Fruit fly (Drosophila melanogaster) whole organism, embryonic: ENCODE data around the gene SmD2.

Source experiments
- Blimp-1 ChIP-seq: fragments of 200-800 bp; sonication (Bioruptor generic); optimal IDR thresholded peaks from 3 replicates; lab custom pipeline; 2018; ENCODE audit warnings: missing biosample characterization, missing genetic modification characterization, mild to moderate bottlenecking, moderate library complexity, missing genetic modification reagents
- CG10147 ChIP-seq: fragments of 200-800 bp; sonication (Bioruptor generic); optimal IDR thresholded peaks from 2 replicates; lab custom pipeline; 2019; ENCODE audit warnings: missing biosample characterization, mild to moderate bottlenecking, missing genetic modification characterization, moderate library complexity
- CG11085 ChIP-seq: fragments of 200-800 bp; sonication (Bioruptor generic); IDR thresholded peaks from 2 replicates; pipeline ENCODE4 v1.3.6; 2022; ENCODE audit warnings: missing biosample characterization, missing genetic modification characterization
- CG11398 ChIP-seq: fragments of 200-800 bp; sonication (Bioruptor generic); optimal IDR thresholded peaks from 2 replicates; lab custom pipeline; 2016; ENCODE audit warnings: missing biosample characterization, missing genetic modification characterization
- CG11456 ChIP-seq: fragments of 200-800 bp; sonication (Bioruptor generic); IDR thresholded peaks from 3 replicates; pipeline ENCODE4 v1.3.6; 2022; ENCODE audit warnings: missing biosample characterization, missing genetic modification characterization
- CG11723 ChIP-seq: fragments of 200-800 bp; sonication (Bioruptor generic); optimal IDR thresholded peaks from 2 replicates; lab custom pipeline; 2017; ENCODE audit warnings: missing biosample characterization, mild to moderate bottlenecking, missing genetic modification characterization
- CG13296 ChIP-seq: fragments of 200-800 bp; sonication (Bioruptor generic); optimal IDR thresholded peaks from 3 replicates; lab custom pipeline; 2018; ENCODE audit warnings: missing biosample characterization, mild to moderate bottlenecking, missing genetic modification characterization
- CG16779 ChIP-seq: fragments of 200-800 bp; sonication (Bioruptor generic); IDR thresholded peaks from 2 replicates; pipeline ENCODE4 v1.3.6; 2022; ENCODE audit warnings: missing biosample characterization, missing genetic modification characterization
- CG16813 ChIP-seq: fragments of 200-800 bp; sonication (Bioruptor generic); IDR thresholded peaks from 3 replicates; pipeline ENCODE4 v1.3.6; 2022; ENCODE audit warnings: missing biosample characterization, missing genetic modification characterization; ENCODE audit not compliant: partially characterized antibody
- CG17186 ChIP-seq: fragments of 200-800 bp; sonication (Bioruptor generic); optimal IDR thresholded peaks from 3 replicates; lab custom pipeline; 2017; ENCODE audit warnings: missing biosample characterization, missing genetic modification reagents, missing genetic modification characterization
- CG17802 ChIP-seq: fragments of 200-800 bp; sonication (Bioruptor generic); optimal IDR thresholded peaks from 2 replicates; lab custom pipeline; 2018; ENCODE audit warnings: missing biosample characterization, mild to moderate bottlenecking, missing genetic modification characterization, moderate library complexity
- CG17829 ChIP-seq: fragments of 200-800 bp; optimal IDR thresholded peaks from 2 replicates; lab custom pipeline; 2019; ENCODE audit warnings: missing biosample characterization, mild to moderate bottlenecking, missing genetic modification characterization, moderate library complexity
- CG1792 ChIP-seq: fragments of 200-800 bp; sonication (Bioruptor generic); optimal IDR thresholded peaks from 2 replicates; lab custom pipeline; 2016; ENCODE audit warnings: missing biosample characterization, missing genetic modification characterization
- CG31224 ChIP-seq: fragments of 200-800 bp; sonication (Bioruptor generic); IDR thresholded peaks from 2 replicates; pipeline ENCODE4 v1.3.6; 2022; ENCODE audit warnings: missing biosample characterization, missing genetic modification characterization
- CG3163 ChIP-seq: fragments of 200-800 bp; sonication (Bioruptor generic); optimal IDR thresholded peaks from 3 replicates; lab custom pipeline; 2016; ENCODE audit warnings: missing biosample characterization, missing genetic modification characterization
- CG32532 ChIP-seq: fragments of 200-800 bp; sonication (Bioruptor generic); IDR thresholded peaks from 2 replicates; pipeline ENCODE4 v1.3.6; 2022; ENCODE audit warnings: missing biosample characterization, missing genetic modification characterization
- CG33557 ChIP-seq: fragments of 200-800 bp; sonication (Bioruptor generic); optimal IDR thresholded peaks from 2 replicates; lab custom pipeline; 2019; ENCODE audit warnings: missing biosample characterization, mild to moderate bottlenecking, missing genetic modification characterization, moderate library complexity
- CG34422 ChIP-seq: fragments of 200-800 bp; sonication (Bioruptor generic); IDR thresholded peaks from 3 replicates; pipeline ENCODE4 v1.3.6; 2022; ENCODE audit warnings: missing biosample characterization, missing genetic modification characterization
- CG4328 ChIP-seq: fragments of 200-800 bp; sonication (Bioruptor generic); optimal IDR thresholded peaks from 3 replicates; lab custom pipeline; 2017; ENCODE audit warnings: missing biosample characterization, missing genetic modification reagents, missing genetic modification characterization
- CG6683 ChIP-seq: fragments of 200-800 bp; sonication (Bioruptor generic); optimal IDR thresholded peaks from 2 replicates; lab custom pipeline; 2017; ENCODE audit warnings: missing biosample characterization, mild to moderate bottlenecking, missing genetic modification characterization, missing genetic modification reagents
- CG9609 ChIP-seq: fragments of 200-800 bp; sonication (Bioruptor generic); optimal IDR thresholded peaks from 3 replicates; lab custom pipeline; 2016; ENCODE audit warnings: missing biosample characterization, missing genetic modification characterization
- D19B ChIP-seq: fragments of 200-800 bp; sonication (Bioruptor generic); optimal IDR thresholded peaks from 2 replicates; lab custom pipeline; 2017; ENCODE audit warnings: missing biosample characterization, mild to moderate bottlenecking, missing genetic modification characterization
- Gsc ChIP-seq: fragments of 200-800 bp; sonication (Bioruptor generic); IDR thresholded peaks from 2 replicates; pipeline ENCODE4 v1.3.6; 2022; ENCODE audit warnings: missing biosample characterization, missing genetic modification characterization
- HLH4C ChIP-seq: fragments of 200-800 bp; sonication (Bioruptor generic); IDR thresholded peaks from 3 replicates; pipeline ENCODE4 v1.3.6; 2022; ENCODE audit warnings: missing biosample characterization, missing genetic modification characterization; ENCODE audit not compliant: partially characterized antibody
- Hand ChIP-seq: fragments of 200-800 bp; sonication (Bioruptor generic); optimal IDR thresholded peaks from 2 replicates; lab custom pipeline; 2017; ENCODE audit warnings: mild to moderate bottlenecking, missing biosample characterization, missing genetic modification reagents, missing genetic modification characterization
- Kr ChIP-seq: fragments of 200-800 bp; sonication (Bioruptor generic); optimal IDR thresholded peaks from 2 replicates; lab custom pipeline; 2017; ENCODE audit warnings: missing biosample characterization, mild to moderate bottlenecking, missing genetic modification characterization
- Lpt ChIP-seq: fragments of >200 bp; optimal IDR thresholded peaks from 2 replicates; lab custom pipeline; 2018; ENCODE audit warnings: missing biosample characterization, missing genetic modification characterization
- Mes4 ChIP-seq: fragments of 200-800 bp; sonication (Bioruptor generic); optimal IDR thresholded peaks from 2 replicates; lab custom pipeline; 2016; ENCODE audit warnings: missing biosample characterization, missing genetic modification characterization
- NC2α ChIP-seq: fragments of 200-800 bp; sonication (Bioruptor generic); optimal IDR thresholded peaks from 2 replicates; lab custom pipeline; 2016; ENCODE audit warnings: missing biosample characterization, missing genetic modification characterization
- Poxn ChIP-seq: fragments of 200-800 bp; sonication (Bioruptor generic); IDR thresholded peaks from 2 replicates; pipeline ENCODE4 v1.3.6; 2022; ENCODE audit warnings: missing biosample characterization, missing genetic modification characterization
- Side ChIP-seq: fragments of 200-800 bp; sonication (Bioruptor generic); optimal IDR thresholded peaks from 2 replicates; lab custom pipeline; 2016; ENCODE audit warnings: missing biosample characterization, missing genetic modification characterization
- TFAM ChIP-seq: fragments of 200-800 bp; sonication (Bioruptor generic); optimal IDR thresholded peaks from 2 replicates; lab custom pipeline; 2017; ENCODE audit warnings: missing biosample characterization, missing genetic modification characterization, inconsistent platforms
- bbx ChIP-seq: fragments of 200-800 bp; sonication (Bioruptor generic); IDR thresholded peaks from 2 replicates; pipeline ENCODE4 v1.3.6; 2022; ENCODE audit warnings: missing biosample characterization, missing genetic modification characterization; ENCODE audit not compliant: partially characterized antibody
- bcd ChIP-seq: fragments of 200-800 bp; sonication (Bioruptor generic); optimal IDR thresholded peaks from 2 replicates; lab custom pipeline; 2017; ENCODE audit warnings: missing biosample characterization, mild to moderate bottlenecking, missing genetic modification characterization
- crol ChIP-seq: fragments of 200-800 bp; sonication (Bioruptor generic); IDR thresholded peaks from 2 replicates; pipeline ENCODE4 v1.3.6; 2022; ENCODE audit warnings: missing biosample characterization, missing genetic modification characterization
- cwo ChIP-seq: fragments of 200-800 bp; sonication (Bioruptor generic); optimal IDR thresholded peaks from 3 replicates; lab custom pipeline; 2017; ENCODE audit warnings: missing biosample characterization, missing genetic modification characterization, mild to moderate bottlenecking, moderate library complexity, missing genetic modification reagents
- en ChIP-seq: fragments of 200-800 bp; sonication (Bioruptor generic); optimal IDR thresholded peaks from 2 replicates; lab custom pipeline; 2016; ENCODE audit warnings: missing biosample characterization, missing genetic modification characterization
- eve ChIP-seq, 2 experiments: fragments of >200 bp; optimal IDR thresholded peaks; 2 replicates each; lab custom pipeline; 2017; ENCODE audit warnings: missing biosample characterization in 2 of 2, missing genetic modification characterization in 2 of 2
- gro ChIP-seq: fragments of 200-800 bp; sonication (Bioruptor generic); optimal IDR thresholded peaks from 2 replicates; lab custom pipeline; 2016; ENCODE audit warnings: missing biosample characterization, missing genetic modification characterization
- hbn ChIP-seq: fragments of 200-800 bp; sonication (Bioruptor generic); IDR thresholded peaks from 2 replicates; pipeline ENCODE4 v1.3.6; 2022; ENCODE audit warnings: missing biosample characterization, missing genetic modification characterization; ENCODE audit not compliant: partially characterized antibody
- her ChIP-seq: fragments of 200-800 bp; sonication (Bioruptor generic); optimal IDR thresholded peaks from 2 replicates; lab custom pipeline; 2016; ENCODE audit warnings: missing biosample characterization, missing genetic modification characterization
- ken ChIP-seq: fragments of 200-800 bp; sonication (Bioruptor generic); IDR thresholded peaks from 3 replicates; pipeline ENCODE4 v1.3.6; 2022; ENCODE audit warnings: missing biosample characterization, missing genetic modification characterization
- kni ChIP-seq: fragments of 200-800 bp; sonication (Bioruptor generic); optimal IDR thresholded peaks from 3 replicates; lab custom pipeline; 2017; ENCODE audit warnings: mild to moderate bottlenecking, missing biosample characterization, missing genetic modification reagents, missing genetic modification characterization
- lab ChIP-seq: fragments of 200-800 bp; sonication (Bioruptor generic); optimal IDR thresholded peaks from 3 replicates; lab custom pipeline; 2017; ENCODE audit warnings: missing biosample characterization, missing genetic modification characterization, mild to moderate bottlenecking, moderate library complexity, missing genetic modification reagents
- mld ChIP-seq: fragments of 200-800 bp; sonication (Bioruptor generic); IDR thresholded peaks from 3 replicates; pipeline ENCODE4 v1.3.6; 2022; ENCODE audit warnings: missing biosample characterization, missing genetic modification characterization; ENCODE audit not compliant: partially characterized antibody
- repo ChIP-seq: fragments of 200-800 bp; sonication (Bioruptor generic); optimal IDR thresholded peaks from 2 replicates; lab custom pipeline; 2016; ENCODE audit warnings: missing biosample characterization, missing genetic modification characterization
- wek ChIP-seq: fragments of 200-800 bp; sonication (Bioruptor generic); optimal IDR thresholded peaks from 3 replicates; lab custom pipeline; 2018; ENCODE audit warnings: missing biosample characterization, mild to moderate bottlenecking, missing genetic modification characterization, moderate library complexity
- zf30C ChIP-seq: fragments of 200-800 bp; sonication (Bioruptor generic); optimal IDR thresholded peaks from 3 replicates; lab custom pipeline; 2018; ENCODE audit warnings: missing biosample characterization, mild to moderate bottlenecking, missing genetic modification characterization
- zfh1 ChIP-seq: fragments of 200-800 bp; sonication (Bioruptor generic); IDR thresholded peaks from 3 replicates; pipeline ENCODE4 v1.3.6; 2022; ENCODE audit warnings: missing biosample characterization, missing genetic modification characterization

SmD2 gene

DNA sequence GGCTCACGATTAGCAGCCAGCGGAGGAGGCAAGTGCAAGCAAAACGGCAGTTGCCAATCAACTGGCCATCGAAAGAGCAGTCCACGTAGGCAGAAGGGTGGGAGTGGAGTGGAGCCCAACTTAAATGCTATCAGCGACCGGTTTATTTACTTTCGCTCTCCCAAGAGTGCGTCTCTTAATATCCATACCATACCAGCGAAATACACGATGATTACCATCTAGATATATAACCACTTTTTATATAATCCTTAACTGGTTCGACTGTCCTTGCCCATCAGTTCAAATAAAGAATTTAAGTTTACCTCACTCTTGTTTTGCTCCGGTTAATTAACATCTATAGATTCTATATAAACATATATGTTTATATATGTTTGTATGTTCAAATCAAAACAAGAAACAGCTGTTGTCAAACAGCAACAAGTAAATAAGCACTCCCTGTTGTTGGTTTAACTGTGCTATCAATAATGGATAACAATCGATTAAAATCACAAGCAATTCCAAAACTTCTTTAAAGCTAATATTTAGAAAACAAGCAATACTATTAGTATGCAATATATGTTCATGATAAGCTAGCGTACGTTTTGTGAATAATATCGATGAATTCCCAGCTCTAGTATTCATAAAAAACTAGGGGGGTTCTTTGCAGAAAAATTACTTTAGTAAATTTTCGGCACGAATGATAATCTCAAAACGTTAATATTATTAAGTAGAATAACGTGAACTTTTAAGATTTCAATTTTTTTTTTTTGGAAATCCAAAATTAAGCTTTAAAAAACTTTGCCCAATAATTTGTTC, 28.0 kb upstream of the SmD2 start (continued):
- TF ChIP-seq CG10147 (peak; percentile 60), lab (GFP tag; lab: Kevin White, UChicago) (peak; percentile 83), CG32532 (peak; percentile 52; the same call in 1 of the 2 replicates), CG1792 (GFP tag; lab: Kevin White, UChicago) (no peak), CG16779 (GFP tag; lab: Robert Waterston, UW) (no peak), Lpt (GFP tag; lab: Kevin White, UChicago) (no peak), Kr (GFP tag; lab: Kevin White, UChicago) (no peak), CG33557 (GFP tag; lab: Kevin White, UChicago) (no peak), repo (no peak), eve (GFP tag; optimal IDR thresholded peaks at IDR 0.05; lab: Kevin White, UChicago) (no peak), kni (peak; percentile 23), Poxn (GFP tag; lab: Robert Waterston, UW) (no peak), Mes4 (peak; percentile 27), ken (GFP tag; lab: Robert Waterston, UW) (no peak), CG11085 (GFP tag; lab: Robert Waterston, UW) (0 out of 2 replicates have a peak, but pooled peaks have one; percentile 43), CG17186 (GFP tag; lab: Kevin White, UChicago) (no peak), crol (GFP tag; lab: Robert Waterston, UW) (no peak), wek (GFP tag; lab: Kevin White, UChicago) (peak; percentile 79), her (GFP tag; lab: Kevin White, UChicago) (peak; percentile 35), TFAM (GFP tag; lab: Kevin White, UChicago) (no peak), bcd (GFP tag; lab: Kevin White, UChicago) (no peak), CG11723 (GFP tag; lab: Kevin White, UChicago) (no peak), CG34422 (GFP tag; lab: Robert Waterston, UW) (peak; percentile 43; the same call in 1 of the 3 replicates), CG31224 (GFP tag; lab: Robert Waterston, UW) (0 out of 2 replicates have a peak, but pooled peaks have one; percentile 4), CG3163 (GFP tag; lab: Kevin White, UChicago) (no peak), NC2α (GFP tag; lab: Kevin White, UChicago) (no peak), Gsc (GFP tag; lab: Robert Waterston, UW) (no peak), D19B (GFP tag; lab: Kevin White, UChicago) (no peak), gro (GFP tag; lab: Kevin White, UChicago) (peak; percentile 62), CG6683 (GFP tag; lab: Kevin White, UChicago) (peak; percentile 52), Side (GFP tag; lab: Kevin White, UChicago) (no peak), CG11456 (0 out of 3 replicates have a peak, but pooled peaks have one; percentile 4), Blimp-1 (GFP tag; lab: Kevin White, UChicago) (peak; percentile 52), CG17829 (peak; percentile 42), cwo (GFP tag; lab: Kevin White, UChicago) (peak; percentile 25), mld (no peak), CG17802 (tag; lab: Kevin White, UChicago) (no peak), CG9609 (no peak), CG13296 (GFP tag; lab: Kevin White, UChicago) (peak; percentile 72), HLH4C (GFP tag; lab: Robert Waterston, UW) (no peak), bbx (GFP tag; lab: Robert Waterston, UW) (0 out of 2 replicates have a peak, but pooled peaks have one; percentile 9), Hand (GFP tag; lab: Kevin White, UChicago) (no peak), zf30C (GFP tag; lab: Kevin White, UChicago) (no peak), CG4328 (GFP tag; lab: Kevin White, UChicago) (peak; percentile 10), en (GFP tag; lab: Kevin White, UChicago) (no peak), hbn (GFP tag; lab: Robert Waterston, UW) (peak; percentile 19; the same call in 1 of the 2 replicates), CG11398 (peak; percentile 38), CG16813 (GFP tag; lab: Robert Waterston, UW) (no peak), zfh1 (no peak)
